Worm (Caenorhabditis elegans) whole organism, mixed stage, embryonic: ENCODE results near the gene set-23.
A peak's percentile ranks its signal among the peaks of the same experiment; 100 is the strongest.

Experiments used
- M03D4.4 ChIP-seq: sonication (generic microtip); optimal IDR thresholded peaks from 2 replicates; lab custom pipeline; 2017; ENCODE audit warnings: mild to moderate bottlenecking, missing genetic modification characterization, missing compliant biosample characterization
- bed-3 ChIP-seq: fragments of 200-800 bp; sonication (Bioruptor generic); optimal IDR thresholded peaks from 3 replicates; lab custom pipeline; 2018; ENCODE audit warnings: mild to moderate bottlenecking, missing genetic modification characterization, moderate library complexity, missing compliant biosample characterization
- blmp-1 ChIP-seq: fragments of 150-350 bp; optimal IDR thresholded peaks from 2 replicates; lab custom pipeline; 2014; ENCODE audit warnings: missing biosample characterization, missing genetic modification characterization
- ceh-39 ChIP-seq: fragments of 150-350 bp; optimal IDR thresholded peaks from 2 replicates; lab custom pipeline; 2014; ENCODE audit warnings: missing biosample characterization, missing genetic modification characterization
- ceh-43 ChIP-seq: fragments of 200-800 bp; sonication (Bioruptor generic); optimal IDR thresholded peaks from 2 replicates; lab custom pipeline; 2018; ENCODE audit warnings: mild to moderate bottlenecking, missing genetic modification characterization, moderate library complexity, missing compliant biosample characterization
- ceh-83 ChIP-seq: fragments of 200-800 bp; sonication (Bioruptor generic); optimal IDR thresholded peaks from 2 replicates; lab custom pipeline; 2018; ENCODE audit warnings: mild to moderate bottlenecking, missing genetic modification characterization, missing compliant biosample characterization
- ces-1 ChIP-seq: fragments of 150-350 bp; optimal IDR thresholded peaks from 2 replicates; lab custom pipeline; 2014; ENCODE audit warnings: missing biosample characterization, missing genetic modification reagents, missing genetic modification characterization
- cnd-1 ChIP-seq: fragments of 200-800 bp; sonication (Bioruptor generic); optimal IDR thresholded peaks from 2 replicates; lab custom pipeline; 2018; ENCODE audit warnings: mild to moderate bottlenecking, missing genetic modification characterization, missing compliant biosample characterization
- elt-1 ChIP-seq: sonication (generic microtip); optimal IDR thresholded peaks from 2 replicates; lab custom pipeline; 2017; ENCODE audit warnings: missing genetic modification characterization, mild to moderate bottlenecking, missing compliant biosample characterization, antibody characterized with exemption, moderate library complexity, borderline replicate concordance; ENCODE audit not compliant: insufficient read depth
- elt-3 ChIP-seq: fragments of 150-350 bp; optimal IDR thresholded peaks from 2 replicates; lab custom pipeline; 2014; ENCODE audit warnings: missing biosample characterization, missing genetic modification characterization
- flh-1 ChIP-seq: fragments of 200-800 bp; sonication (Bioruptor generic); optimal IDR thresholded peaks from 2 replicates; lab custom pipeline; 2018; ENCODE audit warnings: mild to moderate bottlenecking, missing genetic modification characterization, moderate library complexity, missing compliant biosample characterization
- ham-2 ChIP-seq: fragments of 200-800 bp; sonication (Bioruptor generic); optimal IDR thresholded peaks from 2 replicates; lab custom pipeline; 2018; ENCODE audit warnings: mild to moderate bottlenecking, missing genetic modification characterization, missing compliant biosample characterization
- hlh-1 ChIP-seq: fragments of 150-350 bp; optimal IDR thresholded peaks from 2 replicates; lab custom pipeline; 2014; ENCODE audit warnings: missing biosample characterization, missing genetic modification reagents, missing genetic modification characterization
- lin-13 ChIP-seq: fragments of 150-350 bp; optimal IDR thresholded peaks from 2 replicates; lab custom pipeline; 2014; ENCODE audit warnings: missing biosample characterization, missing genetic modification characterization
- lin-32 ChIP-seq: fragments of 200-800 bp; sonication (Bioruptor generic); optimal IDR thresholded peaks from 2 replicates; lab custom pipeline; 2018; ENCODE audit warnings: mild to moderate bottlenecking, missing genetic modification characterization, missing compliant biosample characterization
- lsy-2 ChIP-seq: fragments of 150-350 bp; optimal IDR thresholded peaks from 2 replicates; lab custom pipeline; 2014; ENCODE audit warnings: missing biosample characterization, missing genetic modification characterization
- mab-5 ChIP-seq: fragments of 150-350 bp; optimal IDR thresholded peaks from 2 replicates; lab custom pipeline; 2014; ENCODE audit warnings: missing biosample characterization, missing genetic modification characterization
- mls-2 ChIP-seq: sonication (generic microtip); optimal IDR thresholded peaks from 2 replicates; lab custom pipeline; 2016; ENCODE audit warnings: mild to moderate bottlenecking, missing genetic modification characterization, moderate library complexity, missing compliant biosample characterization
- nhr-12 ChIP-seq: fragments of 150-350 bp; optimal IDR thresholded peaks from 2 replicates; lab custom pipeline; 2014; ENCODE audit warnings: missing biosample characterization, missing genetic modification characterization
- nhr-2 ChIP-seq: fragments of 150-350 bp; optimal IDR thresholded peaks from 2 replicates; lab custom pipeline; 2014; ENCODE audit warnings: missing biosample characterization, missing genetic modification characterization
- nhr-237 ChIP-seq: fragments of 150-350 bp; optimal IDR thresholded peaks from 2 replicates; lab custom pipeline; 2014; ENCODE audit warnings: missing biosample characterization, missing genetic modification characterization
- nhr-76 ChIP-seq: sonication (generic microtip); optimal IDR thresholded peaks from 2 replicates; lab custom pipeline; 2017; ENCODE audit warnings: missing biosample characterization, missing genetic modification characterization
- pha-4 ChIP-seq: fragments of 150-350 bp; optimal IDR thresholded peaks from 2 replicates; lab custom pipeline; 2018; ENCODE audit warnings: missing biosample characterization, missing genetic modification reagents, missing genetic modification characterization
- sem-2 ChIP-seq: fragments of 200-800 bp; sonication (Bioruptor generic); optimal IDR thresholded peaks from 2 replicates; lab custom pipeline; 2018; ENCODE audit warnings: mild to moderate bottlenecking, missing genetic modification characterization, missing compliant biosample characterization
- sptf-1 ChIP-seq: sonication (generic microtip); optimal IDR thresholded peaks from 2 replicates; lab custom pipeline; 2017; ENCODE audit warnings: mild to moderate bottlenecking, missing genetic modification characterization, moderate library complexity, missing compliant biosample characterization
- tbx-8 ChIP-seq: fragments of 200-800 bp; sonication (Bioruptor generic); optimal IDR thresholded peaks from 2 replicates; lab custom pipeline; 2018; ENCODE audit warnings: mild to moderate bottlenecking, missing genetic modification characterization, moderate library complexity, missing compliant biosample characterization
- unc-120 ChIP-seq: sonication (generic microtip); optimal IDR thresholded peaks from 2 replicates; lab custom pipeline; 2017; ENCODE audit warnings: missing genetic modification characterization, missing compliant biosample characterization; ENCODE audit not compliant: poor library complexity, severe bottlenecking
- unc-39 ChIP-seq: fragments of 150-350 bp; optimal IDR thresholded peaks from 2 replicates; lab custom pipeline; 2014; ENCODE audit warnings: missing biosample characterization, missing genetic modification characterization
- unc-62 ChIP-seq: fragments of 150-350 bp; optimal IDR thresholded peaks from 2 replicates; lab custom pipeline; 2014; ENCODE audit warnings: missing biosample characterization, missing genetic modification reagents, missing genetic modification characterization
- zip-8 ChIP-seq: fragments of 150-350 bp; optimal IDR thresholded peaks from 2 replicates; lab custom pipeline; 2014; ENCODE audit warnings: missing biosample characterization, missing genetic modification characterization
- ztf-11 ChIP-seq: fragments of 150-350 bp; optimal IDR thresholded peaks from 2 replicates; lab custom pipeline; 2014; ENCODE audit warnings: missing biosample characterization, missing genetic modification characterization

set-23 gene

DNA sequence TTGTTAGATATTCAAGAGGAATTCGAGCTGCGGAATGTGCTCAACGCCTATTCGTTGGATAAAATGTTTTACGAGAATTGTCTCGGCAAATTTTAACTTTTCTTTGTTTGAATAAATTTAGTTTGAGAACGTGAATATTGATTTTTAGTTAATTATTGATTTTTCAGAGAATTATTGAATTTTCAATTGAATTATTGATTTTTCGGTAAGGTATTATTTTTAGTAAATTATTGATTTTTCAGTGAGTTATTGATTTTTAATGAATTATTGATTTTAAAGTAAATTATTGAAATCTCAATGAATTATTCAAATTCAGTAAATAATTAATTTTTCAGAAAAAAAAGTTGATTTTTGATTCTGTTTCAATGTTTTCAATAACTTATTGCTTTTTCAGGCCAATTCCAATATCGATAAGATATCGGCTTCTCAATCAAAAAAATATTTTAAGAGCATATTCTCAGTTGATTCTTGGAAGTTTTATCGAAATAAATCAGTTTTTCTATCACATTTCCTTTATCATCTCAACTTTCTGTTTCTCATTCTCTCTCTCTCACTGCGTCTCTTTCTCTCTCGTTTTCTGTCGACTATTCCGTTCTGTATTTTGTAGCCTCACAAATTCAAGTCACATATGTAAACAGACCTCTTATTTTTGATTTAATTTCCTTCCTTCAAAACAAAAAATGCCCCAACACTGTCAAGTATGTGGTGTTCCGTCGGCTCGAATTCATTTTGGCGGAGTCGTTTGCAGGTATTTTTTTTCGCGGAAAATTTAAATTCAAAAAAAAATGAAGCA is 18.3 kb downstream of the set-23 start, which contains the start of gene nhr-92:
TSS of gene nhr-92 (plus strand) at position 576 of the 793 bp plus-strand sequence.
- TF ChIP-seq elt-3 (no peak), unc-120 (tag; lab: Kevin White, UChicago) (no peak), ztf-11 (tag; lab: Kevin White, UChicago) (no peak), nhr-237 (tag; lab: Kevin White, UChicago) (no peak)

DNA sequence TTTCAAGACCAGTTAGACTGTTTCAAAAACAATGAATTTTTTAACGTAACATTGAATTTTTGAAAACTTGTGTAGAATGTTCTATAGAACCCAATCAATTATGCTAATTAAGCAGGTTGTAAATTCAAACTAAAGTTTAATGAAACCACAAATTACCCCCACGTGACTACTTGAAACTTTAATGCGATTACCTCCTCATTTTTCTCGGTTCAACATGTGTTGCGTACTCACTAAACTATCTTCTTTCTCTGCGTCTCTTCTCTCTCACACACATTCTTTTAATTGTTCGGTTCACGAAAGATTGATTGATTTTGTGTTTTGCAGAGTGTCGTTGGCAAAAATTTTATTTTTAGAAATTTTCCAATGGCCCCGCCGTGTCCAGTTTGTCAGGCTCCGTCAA is 22.3 kb downstream of the set-23 start, which contains the start of gene nhr-87:
TSS of gene nhr-87 (plus strand) at position 318 of the 400 bp plus-strand sequence.
- TF ChIP-seq ceh-39 (tag; lab: Kevin White, UChicago) (no peak), ces-1 (GFP tag; lab: Kevin White, UChicago) (peak; percentile 47), hlh-1 (peak; percentile 22), nhr-12 (tag; lab: Kevin White, UChicago) (no peak)
- TF ChIP-seq, all 35 proteins: peak for 2

- TF ChIP-seq ztf-11 (tag; lab: Kevin White, UChicago) (no peak), hlh-1 (no peak), sem-2 (no peak)
Observed at ce11 chrIV:1624447-1624846, 23.0 kb downstream of the set-23 start.

DNA sequence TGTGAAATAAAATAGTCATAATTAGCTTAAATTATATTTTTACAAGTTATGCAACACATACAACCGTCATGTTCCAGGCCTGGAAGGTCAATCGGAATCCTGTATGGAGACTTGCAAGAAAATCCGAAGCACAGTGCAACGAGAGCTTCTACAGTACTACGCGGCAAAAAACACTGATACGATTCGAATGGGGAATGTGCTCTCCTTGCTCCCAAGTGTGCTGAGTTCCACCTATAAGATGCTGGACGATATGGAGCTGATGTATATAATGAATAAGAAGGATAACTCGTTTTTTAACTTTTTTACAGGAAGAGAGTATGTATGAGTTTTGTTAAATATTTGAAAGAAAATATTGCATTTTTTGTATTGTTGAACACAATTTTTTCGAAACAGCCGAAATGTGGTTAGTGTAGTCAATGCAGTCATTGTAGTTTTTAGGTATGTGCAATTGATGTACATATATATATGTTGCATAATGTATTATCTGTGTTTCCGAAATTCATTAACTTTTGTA is 24.9 kb downstream of the set-23 start, which contains the start of gene nhr-146:
TSS of gene nhr-146 (plus strand) at position 464 of the 514 bp plus-strand sequence.
- no peak for TF ChIP-seq elt-1 (tag; lab: Kevin White, UChicago)
- no peak for TF ChIP-seq hlh-1
- no peak for TF ChIP-seq cnd-1
- TF ChIP-seq nhr-76 = no peak
- TF ChIP-seq mls-2 (tag; lab: Kevin White, UChicago) = no peak
- TF ChIP-seq ham-2 = no peak
- TF ChIP-seq nhr-237 (tag; lab: Kevin White, UChicago) = no peak
- no peak for TF ChIP-seq mab-5 (tag; lab: Kevin White, UChicago)
- TF ChIP-seq ceh-83 = no peak
- no peak for TF ChIP-seq elt-3
- no peak for TF ChIP-seq sptf-1 (tag; lab: Kevin White, UChicago)
- no peak for TF ChIP-seq ceh-43 (GFP tag; lab: Kevin White, UChicago)
- TF ChIP-seq sem-2 = no peak
- no peak for TF ChIP-seq lsy-2 (tag; lab: Kevin White, UChicago)
- TF ChIP-seq lin-32 (GFP tag; lab: Kevin White, UChicago) = no peak
- no peak for TF ChIP-seq bed-3 (GFP tag; lab: Kevin White, UChicago)
- TF ChIP-seq zip-8 (tag; lab: Kevin White, UChicago) = no peak
- TF ChIP-seq lin-13 (tag; lab: Kevin White, UChicago) = no peak
- TF ChIP-seq flh-1 (GFP tag; lab: Kevin White, UChicago) = no peak
- TF ChIP-seq, all 35 proteins: peak for 0

DNA sequence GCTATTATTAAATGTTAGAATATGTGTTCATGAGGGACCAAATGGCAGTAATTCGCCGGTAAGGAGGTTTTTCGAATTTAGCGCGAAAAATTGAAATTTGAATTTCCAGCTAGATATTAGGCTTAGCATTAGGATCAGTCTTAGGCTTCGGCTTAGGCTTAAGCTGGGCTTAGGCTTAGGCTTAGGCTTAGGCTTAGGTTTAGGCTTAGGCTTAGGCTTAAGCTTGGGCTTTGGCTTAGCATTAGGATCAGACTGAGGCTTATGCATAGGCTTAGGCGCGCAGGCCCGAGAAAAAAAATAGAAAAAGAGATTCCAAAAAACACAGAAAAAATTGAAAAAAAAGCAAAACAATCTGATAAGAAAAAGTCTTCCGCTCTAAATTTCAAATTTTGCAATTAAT is 26.8 kb downstream of the set-23 start:
- TF ChIP-seq ztf-11 (tag; lab: Kevin White, UChicago) (no peak), unc-39 (tag; lab: Kevin White, UChicago) (no peak), sptf-1 (tag; lab: Kevin White, UChicago) (no peak), nhr-237 (tag; lab: Kevin White, UChicago) (no peak), unc-62 (no peak), blmp-1 (tag; lab: Kevin White, UChicago) (no peak), ceh-83 (no peak), bed-3 (GFP tag; lab: Kevin White, UChicago) (no peak)

DNA sequence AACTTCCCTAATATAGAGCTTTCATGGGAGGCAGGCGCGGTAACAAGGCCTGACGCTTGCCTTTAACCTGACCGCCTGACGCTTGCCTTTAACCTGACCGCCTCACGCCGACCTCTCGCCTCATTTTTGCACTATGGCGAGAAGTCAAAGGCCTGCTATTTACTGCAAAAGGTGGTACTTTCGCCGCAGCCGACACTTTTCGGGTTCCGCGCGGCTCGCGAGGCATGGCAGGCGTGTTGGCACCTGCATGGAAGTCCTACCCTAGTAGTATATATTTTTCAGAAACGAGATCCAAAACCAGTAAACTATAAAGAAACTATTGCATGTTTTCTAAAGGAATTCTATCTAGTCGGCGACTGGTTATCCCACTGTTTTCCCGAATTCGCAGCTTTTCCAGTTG is 27.3 kb downstream of the set-23 start:
- TF ChIP-seq nhr-12 (tag; lab: Kevin White, UChicago) = no peak
- no peak for TF ChIP-seq nhr-2
- TF ChIP-seq sptf-1 (tag; lab: Kevin White, UChicago) = no peak
- no peak for TF ChIP-seq tbx-8
- no peak for TF ChIP-seq lin-32 (GFP tag; lab: Kevin White, UChicago)
- no peak for TF ChIP-seq pha-4 (tag; lab: Kevin White, UChicago)
- TF ChIP-seq nhr-237 (tag; lab: Kevin White, UChicago) = no peak
- no peak for TF ChIP-seq M03D4.4
- no peak for TF ChIP-seq blmp-1 (tag; lab: Kevin White, UChicago)
- no peak for TF ChIP-seq unc-120 (tag; lab: Kevin White, UChicago)
- no peak for TF ChIP-seq cnd-1
- TF ChIP-seq flh-1 (GFP tag; lab: Kevin White, UChicago) = no peak
- no peak for TF ChIP-seq ceh-43 (GFP tag; lab: Kevin White, UChicago)
- no peak for TF ChIP-seq hlh-1
- TF ChIP-seq lin-13 (tag; lab: Kevin White, UChicago) = no peak
- TF ChIP-seq bed-3 (GFP tag; lab: Kevin White, UChicago) = no peak
- no peak for TF ChIP-seq ceh-39 (tag; lab: Kevin White, UChicago)
- TF ChIP-seq ham-2 = no peak
- TF ChIP-seq ces-1 (GFP tag; lab: Kevin White, UChicago) = no peak
